Fruit fly (Drosophila melanogaster) S2 (cell line): ENCODE measurements around the gene CenG1A.

Experiments used
- CG8478 ChIP-seq: fragments of >200 bp; optimal IDR thresholded peaks from 2 replicates; lab custom pipeline; 2018
- CTCF ChIP-seq, 2 experiments: fragments of >200 bp; optimal IDR thresholded peaks; 2 replicates each; lab custom pipeline; 2018

dm6 chr2L:13911783-13912182, 76.4 kb downstream of the CenG1A start, which contains the start of gene Acyp:
- TF ChIP-seq CG8478 (lab: Kevin White, UChicago) (no peak), CTCF (optimal IDR thresholded peaks at IDR 0.05; lab: Kevin White, UChicago) (no peak)
